Fruit fly (Drosophila melanogaster) whole organism, prepupa: ENCODE measurements around the gene CG7367.

ENCODE experiments used
- Blimp-1 ChIP-seq: fragments of 200-800 bp; sonication (Bioruptor generic); optimal IDR thresholded peaks from 3 replicates; lab custom pipeline; 2017; ENCODE audit warnings: missing biosample characterization, missing genetic modification characterization, mild to moderate bottlenecking, moderate library complexity, missing genetic modification reagents
- CG10631 ChIP-seq: fragments of 200-800 bp; sonication (Bioruptor generic); optimal IDR thresholded peaks from 2 replicates; lab custom pipeline; 2016; ENCODE audit warnings: missing biosample characterization, missing genetic modification characterization
- CG10669 ChIP-seq: fragments of 200-800 bp; sonication (Bioruptor generic); optimal IDR thresholded peaks from 3 replicates; lab custom pipeline; 2018; ENCODE audit warnings: missing biosample characterization, mild to moderate bottlenecking, missing genetic modification characterization, moderate library complexity
- CG11294 ChIP-seq: fragments of 200-800 bp; sonication (Bioruptor generic); IDR thresholded peaks from 2 replicates; pipeline ENCODE4 v1.3.6; 2022; ENCODE audit warnings: missing biosample characterization, missing genetic modification characterization
- CG11762 ChIP-seq: fragments of 200-800 bp; sonication (Bioruptor generic); optimal IDR thresholded peaks from 3 replicates; lab custom pipeline; 2016; ENCODE audit warnings: missing biosample characterization, missing genetic modification characterization; ENCODE audit not compliant: insufficient read depth
- CG11902 ChIP-seq: fragments of 200-800 bp; sonication (Bioruptor generic); optimal IDR thresholded peaks from 3 replicates; lab custom pipeline; 2016; ENCODE audit warnings: missing biosample characterization, missing genetic modification characterization
- CG15336 ChIP-seq: fragments of 200-800 bp; sonication (Bioruptor generic); IDR thresholded peaks from 2 replicates; pipeline ENCODE4 v1.3.6; 2022; ENCODE audit warnings: missing biosample characterization, missing genetic modification characterization
- CG1621 ChIP-seq: fragments of 200-800 bp; sonication (Bioruptor generic); optimal IDR thresholded peaks from 3 replicates; lab custom pipeline; 2018; ENCODE audit warnings: missing biosample characterization, mild to moderate bottlenecking, missing genetic modification characterization
- CG16779 ChIP-seq: fragments of 200-800 bp; sonication (Bioruptor generic); optimal IDR thresholded peaks from 3 replicates; lab custom pipeline; 2017; ENCODE audit warnings: missing biosample characterization, mild to moderate bottlenecking, missing genetic modification characterization
- CG32006 ChIP-seq: fragments of 200-800 bp; sonication (Bioruptor generic); optimal IDR thresholded peaks from 3 replicates; lab custom pipeline; 2017; ENCODE audit warnings: missing biosample characterization, mild to moderate bottlenecking, missing genetic modification characterization
- CG34406 ChIP-seq: fragments of 200-800 bp; sonication (Bioruptor generic); optimal IDR thresholded peaks from 3 replicates; lab custom pipeline; 2016; ENCODE audit warnings: missing biosample characterization, missing genetic modification characterization
- CG3919 ChIP-seq: fragments of 200-800 bp; sonication (Bioruptor generic); optimal IDR thresholded peaks from 3 replicates; lab custom pipeline; 2016; ENCODE audit warnings: missing biosample characterization, missing genetic modification characterization
- CG4318 ChIP-seq: fragments of 200-800 bp; sonication (Bioruptor generic); optimal IDR thresholded peaks from 3 replicates; lab custom pipeline; 2017; ENCODE audit warnings: missing biosample characterization, mild to moderate bottlenecking, missing genetic modification characterization
- CG6163 ChIP-seq: fragments of 200-800 bp; sonication (Bioruptor generic); IDR thresholded peaks from 3 replicates; pipeline ENCODE4 v1.3.6; 2022; ENCODE audit warnings: missing biosample characterization, missing genetic modification characterization
- CG6276 ChIP-seq: fragments of 200-800 bp; sonication (Bioruptor generic); optimal IDR thresholded peaks from 2 replicates; lab custom pipeline; 2017; ENCODE audit warnings: missing biosample characterization, mild to moderate bottlenecking, missing genetic modification characterization
- CG6792 ChIP-seq: fragments of 200-800 bp; sonication (Bioruptor generic); optimal IDR thresholded peaks from 3 replicates; lab custom pipeline; 2016; ENCODE audit warnings: missing biosample characterization, missing genetic modification characterization
- CG6808 ChIP-seq: fragments of 200-800 bp; sonication (Bioruptor generic); optimal IDR thresholded peaks from 3 replicates; lab custom pipeline; 2017; ENCODE audit warnings: missing biosample characterization, missing genetic modification characterization, mild to moderate bottlenecking, moderate library complexity, missing genetic modification reagents
- CG6854 ChIP-seq: fragments of 200-800 bp; sonication (Bioruptor generic); optimal IDR thresholded peaks from 2 replicates; lab custom pipeline; 2017; ENCODE audit warnings: missing biosample characterization, mild to moderate bottlenecking, missing genetic modification characterization
- CG7368 ChIP-seq: fragments of 200-800 bp; sonication (Bioruptor generic); optimal IDR thresholded peaks from 3 replicates; lab custom pipeline; 2016; ENCODE audit warnings: missing biosample characterization, missing genetic modification characterization
- CG8119 ChIP-seq: fragments of 200-800 bp; sonication (Bioruptor generic); IDR thresholded peaks from 3 replicates; pipeline ENCODE4 v1.3.6; 2022; ENCODE audit warnings: missing biosample characterization, missing genetic modification characterization
- CG8319 ChIP-seq: fragments of 200-800 bp; sonication (Bioruptor generic); optimal IDR thresholded peaks from 3 replicates; lab custom pipeline; 2016; ENCODE audit warnings: missing biosample characterization, missing genetic modification characterization
- CG8632 ChIP-seq: fragments of 200-800 bp; sonication (Bioruptor generic); optimal IDR thresholded peaks from 3 replicates; lab custom pipeline; 2016; ENCODE audit warnings: missing biosample characterization, missing genetic modification characterization
- CG9139 ChIP-seq: fragments of 200-800 bp; sonication (Bioruptor generic); optimal IDR thresholded peaks from 3 replicates; lab custom pipeline; 2017; ENCODE audit warnings: missing biosample characterization, mild to moderate bottlenecking, missing genetic modification characterization
- Eip75B ChIP-seq: fragments of 200-800 bp; sonication (Bioruptor generic); optimal IDR thresholded peaks from 3 replicates; lab custom pipeline; 2016; ENCODE audit warnings: missing biosample characterization, missing genetic modification characterization
- Eip78C ChIP-seq: fragments of 200-800 bp; sonication (Bioruptor generic); peaks from one replicate; lab custom pipeline; 2016; ENCODE audit warnings: missing biosample characterization, missing genetic modification characterization
- Ets96B ChIP-seq: fragments of 200-800 bp; optimal IDR thresholded peaks from 2 replicates; lab custom pipeline; 2019; ENCODE audit warnings: missing biosample characterization, mild to moderate bottlenecking, missing genetic modification characterization, moderate library complexity
- Hr39 ChIP-seq: fragments of 200-800 bp; sonication (Bioruptor generic); optimal IDR thresholded peaks from 2 replicates; lab custom pipeline; 2016; ENCODE audit warnings: missing biosample characterization, missing genetic modification characterization
- Lpt ChIP-seq: fragments of 200-800 bp; sonication (Bioruptor generic); optimal IDR thresholded peaks from 3 replicates; lab custom pipeline; 2016; ENCODE audit warnings: missing biosample characterization, missing genetic modification characterization
- Met ChIP-seq: fragments of 200-800 bp; sonication (Bioruptor generic); optimal IDR thresholded peaks from 3 replicates; lab custom pipeline; 2016; ENCODE audit warnings: missing biosample characterization, missing genetic modification characterization
- OdsH ChIP-seq: fragments of 200-800 bp; sonication (Bioruptor generic); optimal IDR thresholded peaks from 3 replicates; lab custom pipeline; 2016; ENCODE audit warnings: missing biosample characterization, missing genetic modification characterization
- Sox102F ChIP-seq: fragments of 200-800 bp; sonication (Bioruptor generic); optimal IDR thresholded peaks from 2 replicates; lab custom pipeline; 2016; ENCODE audit warnings: missing biosample characterization, mild to moderate bottlenecking, missing genetic modification characterization
- Sox14 ChIP-seq: fragments of 200-800 bp; sonication (Bioruptor generic); optimal IDR thresholded peaks from 3 replicates; lab custom pipeline; 2016; ENCODE audit warnings: missing biosample characterization, missing genetic modification characterization
- Sox15 ChIP-seq: fragments of 200-800 bp; sonication (Bioruptor generic); optimal IDR thresholded peaks from 3 replicates; lab custom pipeline; 2016; ENCODE audit warnings: missing biosample characterization, missing genetic modification characterization
- achi ChIP-seq: fragments of 200-800 bp; sonication (Bioruptor generic); optimal IDR thresholded peaks from 3 replicates; lab custom pipeline; 2016; ENCODE audit warnings: missing biosample characterization, missing genetic modification characterization
- acj6 ChIP-seq: fragments of 200-800 bp; sonication (Bioruptor generic); optimal IDR thresholded peaks from 3 replicates; lab custom pipeline; 2016; ENCODE audit warnings: missing biosample characterization, missing genetic modification characterization
- cyc ChIP-seq: fragments of 200-800 bp; sonication (Bioruptor generic); optimal IDR thresholded peaks from 3 replicates; lab custom pipeline; 2016; ENCODE audit warnings: missing biosample characterization, missing genetic modification characterization
- dac ChIP-seq: fragments of 200-800 bp; sonication (Bioruptor generic); optimal IDR thresholded peaks from 2 replicates; lab custom pipeline; 2017; ENCODE audit warnings: missing biosample characterization, mild to moderate bottlenecking, missing genetic modification characterization
- dsx ChIP-seq: fragments of 200-800 bp; optimal IDR thresholded peaks from 3 replicates; lab custom pipeline; 2019; ENCODE audit warnings: missing biosample characterization, mild to moderate bottlenecking, missing genetic modification characterization, moderate library complexity; ENCODE audit not compliant: poor library complexity, severe bottlenecking
- eg ChIP-seq: fragments of 200-800 bp; sonication (Bioruptor generic); IDR thresholded peaks from 3 replicates; pipeline ENCODE4 v1.3.6; 2022; ENCODE audit warnings: missing biosample characterization, missing genetic modification characterization
- esn ChIP-seq: fragments of 200-800 bp; sonication (Bioruptor generic); optimal IDR thresholded peaks from 2 replicates; lab custom pipeline; 2016; ENCODE audit warnings: missing biosample characterization, mild to moderate bottlenecking, missing genetic modification characterization, moderate library complexity
- fd85E ChIP-seq: fragments of 200-800 bp; sonication (Bioruptor generic); optimal IDR thresholded peaks from 3 replicates; lab custom pipeline; 2016; ENCODE audit warnings: missing biosample characterization, missing genetic modification characterization
- fkh ChIP-seq: fragments of 200-800 bp; sonication (Bioruptor generic); optimal IDR thresholded peaks from 3 replicates; lab custom pipeline; 2017; ENCODE audit warnings: missing biosample characterization, mild to moderate bottlenecking, missing genetic modification characterization, moderate library complexity
- net ChIP-seq: fragments of 200-800 bp; sonication (Bioruptor generic); optimal IDR thresholded peaks from 3 replicates; lab custom pipeline; 2016; ENCODE audit warnings: missing biosample characterization, missing genetic modification characterization
- pdm3 ChIP-seq: fragments of 200-800 bp; sonication (Bioruptor generic); optimal IDR thresholded peaks from 3 replicates; lab custom pipeline; 2016; ENCODE audit warnings: missing biosample characterization, missing genetic modification characterization
- salr ChIP-seq, 2 experiments: fragments of 200-800 bp; sonication (Bioruptor generic); optimal IDR thresholded peaks; 3 replicates each; lab custom pipeline; 2016 to 2018; ENCODE audit warnings: missing biosample characterization in 2 of 2, missing genetic modification characterization in 2 of 2, mild to moderate bottlenecking in 1 of 2
- spab ChIP-seq: fragments of 200-800 bp; sonication (Bioruptor generic); optimal IDR thresholded peaks from 2 replicates; lab custom pipeline; 2017; ENCODE audit warnings: missing biosample characterization, mild to moderate bottlenecking, missing genetic modification characterization, missing genetic modification reagents
- ss ChIP-seq, 2 experiments: fragments of 200-800 bp; sonication (Bioruptor generic); optimal IDR thresholded peaks; 2 replicates in 1 of 2; 3 replicates in 1 of 2; lab custom pipeline; 2017 to 2018; ENCODE audit warnings: mild to moderate bottlenecking in 2 of 2, missing biosample characterization in 2 of 2, missing genetic modification characterization in 2 of 2, moderate library complexity in 1 of 2
- svp ChIP-seq: fragments of 200-800 bp; sonication (Bioruptor generic); peaks from one replicate; lab custom pipeline; 2016; ENCODE audit warnings: missing biosample characterization, missing genetic modification characterization
- vri ChIP-seq: fragments of 200-800 bp; sonication (Bioruptor generic); optimal IDR thresholded peaks from 3 replicates; lab custom pipeline; 2016; ENCODE audit warnings: missing biosample characterization, mild to moderate bottlenecking, missing genetic modification characterization

CG7367 gene

DNA sequence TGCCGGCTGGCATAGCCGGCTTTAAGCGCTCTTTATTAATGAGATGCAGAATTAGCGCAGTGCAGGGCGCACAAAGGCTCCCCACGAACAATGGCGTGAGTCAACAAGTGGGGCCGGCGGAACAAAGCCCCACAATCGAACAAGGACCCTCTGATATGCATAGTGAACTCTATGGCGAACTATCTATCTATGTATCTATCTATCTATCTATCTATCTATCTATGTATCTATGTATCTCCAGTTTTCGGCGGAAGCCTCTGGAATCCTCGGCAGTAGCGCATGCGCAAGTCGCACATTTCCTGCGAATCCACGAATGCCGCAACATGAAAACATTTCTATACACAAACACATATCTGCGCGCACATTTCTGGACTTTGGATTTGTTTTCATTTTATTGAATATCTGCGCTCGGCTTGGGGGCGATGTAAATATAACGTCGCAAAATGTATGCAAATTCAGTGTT lies 39.0 kb downstream of the CG7367 start (continued):
- TF ChIP-seq CG34406 (GFP tag; lab: Kevin White, UChicago) = peak; percentile 86
- peak; percentile 89 for TF ChIP-seq CG1621 (tag; lab: Kevin White, UChicago)
- peak; percentile 79 for TF ChIP-seq Sox15
- peak; percentile 67 for TF ChIP-seq CG8319 (GFP tag; lab: Kevin White, UChicago)
- peak; percentile 93 for TF ChIP-seq Met
- peak; percentile 88 for TF ChIP-seq Lpt
- peak; percentile 99 for TF ChIP-seq svp (GFP tag; lab: Kevin White, UChicago)
- TF ChIP-seq achi (GFP tag; lab: Kevin White, UChicago) = peak; percentile 90
- TF ChIP-seq CG10669 (GFP tag; lab: Kevin White, UChicago) = peak; percentile 91
- peak; percentile 96 for TF ChIP-seq net (GFP tag; lab: Kevin White, UChicago)
- peak; percentile 87 for TF ChIP-seq CG11762 (GFP tag; lab: Kevin White, UChicago)
- peak; percentile 90 for TF ChIP-seq OdsH
- TF ChIP-seq Sox14 (GFP tag; lab: Kevin White, UChicago) = peak; percentile 98
- peak; percentile 94 for TF ChIP-seq CG3919
- peak; percentile 87 for TF ChIP-seq Hr39
- peak; percentile 92 for TF ChIP-seq CG6163 (GFP tag; lab: Robert Waterston, UW)
- peak; percentile 95 for TF ChIP-seq CG15336
- TF ChIP-seq cyc = peak; percentile 95
- TF ChIP-seq CG9139 (GFP tag; lab: Kevin White, UChicago) = peak; percentile 95
- TF ChIP-seq CG11902 (GFP tag; lab: Kevin White, UChicago) = peak; percentile 83
- TF ChIP-seq Blimp-1 (GFP tag; lab: Kevin White, UChicago) = peak; percentile 87
- TF ChIP-seq acj6 (GFP tag; lab: Kevin White, UChicago) = peak; percentile 84
- peak; percentile 91 for TF ChIP-seq pdm3 (GFP tag; lab: Kevin White, UChicago)
- TF ChIP-seq vri = peak; percentile 77
- peak; percentile 90 for TF ChIP-seq esn (GFP tag; lab: Kevin White, UChicago)
- TF ChIP-seq CG7368 = peak; percentile 87
- peak; percentile 90 for TF ChIP-seq CG11294 (GFP tag; lab: Robert Waterston, UW)
- peak; percentile 87 for TF ChIP-seq CG6792 (GFP tag; lab: Kevin White, UChicago)
- peak; percentile 96 for TF ChIP-seq CG16779 (tag; lab: Kevin White, UChicago)

- TF ChIP-seq CG9139 (GFP tag; lab: Kevin White, UChicago) (peak; percentile 8), Sox102F (peak; percentile 43), CG8632 (no peak), svp (GFP tag; lab: Kevin White, UChicago) (peak; percentile 69), CG6276 (GFP tag; lab: Kevin White, UChicago) (no peak), pdm3 (GFP tag; lab: Kevin White, UChicago) (no peak), Lpt (peak; percentile 34), fd85E (GFP tag; lab: Kevin White, UChicago) (no peak), Sox14 (GFP tag; lab: Kevin White, UChicago) (peak; percentile 56), salr (GFP tag; optimal IDR thresholded peaks at IDR 0.05; lab: Kevin White, UChicago) (peak in 1 of 2 experiments; percentile 10), CG4318 (GFP tag; lab: Kevin White, UChicago) (no peak), fkh (GFP tag; lab: Kevin White, UChicago) (peak; percentile 67), spab (GFP tag; lab: Kevin White, UChicago) (no peak), dac (GFP tag; lab: Kevin White, UChicago) (no peak), CG34406 (GFP tag; lab: Kevin White, UChicago) (peak; percentile 2), Ets96B (tag; lab: Kevin White, UChicago) (peak; percentile 1), CG15336 (peak; percentile 40; the same call in 1 of the 2 replicates), CG32006 (GFP tag; lab: Kevin White, UChicago) (no peak), CG8119 (peak; percentile 50; the same call in 2 of the 3 replicates), dsx (GFP tag; lab: Kevin White, UChicago) (peak; percentile 53), ss (GFP tag; optimal IDR thresholded peaks at IDR 0.05; lab: Kevin White, UChicago) (peak; percentile 16 to 47), vri (peak; percentile 93), esn (GFP tag; lab: Kevin White, UChicago) (peak; percentile 49), net (GFP tag; lab: Kevin White, UChicago) (peak; percentile 59), Eip75B (GFP tag; lab: Kevin White, UChicago) (peak; percentile 29), CG1621 (tag; lab: Kevin White, UChicago) (peak; percentile 2), CG10631 (no peak), CG6808 (peak; percentile 45), eg (GFP tag; lab: Robert Waterston, UW) (peak; percentile 54; the same call in 1 of the 3 replicates), Eip78C (peak; percentile 72), CG6854 (GFP tag; lab: Kevin White, UChicago) (peak; percentile 68), CG16779 (tag; lab: Kevin White, UChicago) (peak; percentile 39)
These were observed 40.9 kb downstream of the CG7367 start, which contains the start of gene Sirup for dm6 chr2L:7998655-7999054. Sirup (plus strand) TSS chr2L:7998869.
